Worm (Caenorhabditis elegans) whole organism, young adult: ENCODE results near the gene F20D6.6.

Experiments used
- B0035.1 ChIP-seq: sonication (generic microtip); optimal IDR thresholded peaks from 2 replicates; lab custom pipeline; 2016; ENCODE audit warnings: missing genetic modification characterization, mild to moderate bottlenecking, missing compliant biosample characterization, missing genotype, missing genetic modification reagents
- ama-1 ChIP-seq, 3 experiments: fragments of 150-350 bp in 1 of 3; sonication (generic microtip) in 2 of 3; optimal IDR thresholded peaks; 2 replicates each; lab custom pipeline; 2014 to 2018; ENCODE audit warnings: missing biosample characterization in 2 of 3, missing genetic modification characterization in 2 of 3, missing genetic modification reagents in 2 of 3
- die-1 ChIP-seq: sonication (generic microtip); optimal IDR thresholded peaks from 2 replicates; lab custom pipeline; 2016; ENCODE audit warnings: missing genotype, mild to moderate bottlenecking, missing genetic modification characterization, missing compliant biosample characterization
- dpl-1 ChIP-seq: fragments of 150-350 bp; optimal IDR thresholded peaks from 2 replicates; lab custom pipeline; 2014; ENCODE audit warnings: missing biosample characterization, missing genetic modification reagents, missing genetic modification characterization
- ekl-4 ChIP-seq: fragments of 200-800 bp; sonication (Bioruptor generic); IDR thresholded peaks from 2 replicates; pipeline ENCODE4 v1.3.6; 2022; ENCODE audit warnings: missing genetic modification reagents, missing genetic modification characterization, missing compliant biosample characterization
- hlh-26 ChIP-seq: fragments of 200-800 bp; sonication (Bioruptor generic); conservative IDR thresholded peaks from 2 replicates; pipeline ENCODE4 v1.3.6; 2022; ENCODE audit warnings: missing genetic modification reagents, missing genetic modification characterization, missing compliant biosample characterization
- lin-35 ChIP-seq, 3 experiments: fragments of 150-350 bp in 2 of 3; sonication (generic microtip) in 1 of 3; optimal IDR thresholded peaks; 2 replicates each; lab custom pipeline; 2014 to 2018; ENCODE audit warnings: missing biosample characterization in 3 of 3, missing genetic modification characterization in 3 of 3, missing genetic modification reagents in 3 of 3
- madf-3 ChIP-seq: fragments of 200-800 bp; sonication (Bioruptor generic); IDR thresholded peaks from 2 replicates; pipeline ENCODE4 v1.3.6; 2022; ENCODE audit warnings: missing genetic modification reagents, missing genetic modification characterization, missing compliant biosample characterization
- nhr-90 ChIP-seq: sonication (generic microtip); optimal IDR thresholded peaks from 2 replicates; lab custom pipeline; 2016; ENCODE audit warnings: missing genotype, mild to moderate bottlenecking, missing genetic modification characterization, missing compliant biosample characterization
- pha-4 ChIP-seq: fragments of 150-350 bp; sonication (generic microtip); optimal IDR thresholded peaks from 2 replicates; lab custom pipeline; 2014; ENCODE audit warnings: missing biosample characterization, missing genetic modification reagents, missing genetic modification characterization
- sea-2 ChIP-seq: fragments of 200-800 bp; sonication (Bioruptor generic); IDR thresholded peaks from 2 replicates; pipeline ENCODE4 v1.3.6; 2022; ENCODE audit warnings: missing genetic modification characterization, missing compliant biosample characterization
- somi-1 ChIP-seq: fragments of 200-800 bp; sonication (Bioruptor generic); optimal IDR thresholded peaks from 2 replicates; lab custom pipeline; 2018; ENCODE audit warnings: mild to moderate bottlenecking, missing genetic modification characterization, missing compliant biosample characterization

DNA sequence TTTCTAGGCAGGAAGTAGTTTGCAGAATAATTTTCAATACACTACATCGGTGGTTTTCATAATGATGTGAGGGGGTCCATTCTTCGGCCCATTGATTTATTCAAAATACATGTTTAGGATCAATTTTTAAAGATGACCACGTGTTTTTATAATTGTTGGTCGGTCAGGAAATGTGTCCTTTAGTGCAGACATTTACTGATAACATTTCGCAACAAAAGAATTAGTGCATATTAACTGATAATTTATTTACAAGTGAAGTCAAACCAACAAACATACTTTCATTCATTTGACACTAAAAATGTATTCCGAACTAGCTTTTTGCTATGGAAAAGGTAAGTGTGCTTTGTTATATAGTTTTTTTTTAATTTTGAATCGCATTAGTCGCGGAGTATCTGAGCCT, 2.0 kb downstream of the F20D6.6 start, which contains the start of gene F20D6.5:
- TF ChIP-seq somi-1 (GFP tag; lab: Kevin White, UChicago) (no peak), sea-2 (GFP tag; lab: Robert Waterston, UW) (no peak), hlh-26 (no peak), madf-3 (no peak), pha-4 (tag; lab: Kevin White, UChicago) (no peak), nhr-90 (no peak), ama-1 (optimal IDR thresholded peaks at IDR 0.05; lab: Kevin White, UChicago) (no peak), ama-1 (GFP tag; optimal IDR thresholded peaks at IDR 0.05; lab: Kevin White, UChicago) (no peak), ekl-4 (GFP tag; lab: Robert Waterston, UW) (no peak), lin-35 (GFP tag; optimal IDR thresholded peaks at IDR 0.05; lab: Kevin White, UChicago) (no peak), die-1 (no peak), B0035.1 (tag; lab: Kevin White, UChicago) (no peak), dpl-1 (GFP tag; lab: Kevin White, UChicago) (no peak)
